Fruit fly (Drosophila melanogaster) whole organism, embryonic: Measurements from ENCODE around the gene Prosbeta6.

Source experiments
- Asciz ChIP-seq: fragments of 200-800 bp; sonication (Bioruptor generic); optimal IDR thresholded peaks from 2 replicates; lab custom pipeline; 2017; ENCODE audit warnings: missing biosample characterization, mild to moderate bottlenecking, missing genetic modification characterization, missing genetic modification reagents
- B-H2 ChIP-seq: fragments of 200-800 bp; sonication (Bioruptor generic); optimal IDR thresholded peaks from 2 replicates; lab custom pipeline; 2018; ENCODE audit warnings: missing biosample characterization, mild to moderate bottlenecking, missing genetic modification characterization
- CG10431 ChIP-seq: fragments of 200-800 bp; sonication (Bioruptor generic); optimal IDR thresholded peaks from 3 replicates; lab custom pipeline; 2018; ENCODE audit warnings: missing biosample characterization, mild to moderate bottlenecking, missing genetic modification characterization
- CG11696 ChIP-seq: fragments of 200-800 bp; sonication (Bioruptor generic); IDR thresholded peaks from 2 replicates; pipeline ENCODE4 v1.3.6; 2022; ENCODE audit warnings: missing biosample characterization, missing genetic modification characterization
- CG14014 ChIP-seq: fragments of 200-800 bp; sonication (Bioruptor generic); IDR thresholded peaks from 2 replicates; pipeline ENCODE4 v1.3.6; 2022; ENCODE audit warnings: missing biosample characterization, missing genetic modification characterization
- CG15601 ChIP-seq: fragments of 200-800 bp; sonication (Bioruptor generic); optimal IDR thresholded peaks from 3 replicates; lab custom pipeline; 2019; ENCODE audit warnings: missing biosample characterization, mild to moderate bottlenecking, missing genetic modification characterization, moderate library complexity
- CG17361 ChIP-seq: fragments of 200-800 bp; sonication (Bioruptor generic); IDR thresholded peaks from 3 replicates; pipeline ENCODE4 v1.3.6; 2022; ENCODE audit warnings: missing biosample characterization, missing genetic modification characterization
- CG18262 ChIP-seq: fragments of 200-800 bp; optimal IDR thresholded peaks from 3 replicates; lab custom pipeline; 2019; ENCODE audit warnings: missing biosample characterization, mild to moderate bottlenecking, missing genetic modification characterization, moderate library complexity
- CG18764 ChIP-seq: fragments of 200-800 bp; sonication (Bioruptor generic); optimal IDR thresholded peaks from 3 replicates; lab custom pipeline; 2016; ENCODE audit warnings: missing biosample characterization, missing genetic modification characterization
- CG34376 ChIP-seq: fragments of 200-800 bp; sonication (Bioruptor generic); optimal IDR thresholded peaks from 2 replicates; lab custom pipeline; 2018; ENCODE audit warnings: missing biosample characterization, mild to moderate bottlenecking, missing genetic modification characterization
- CG3847 ChIP-seq: fragments of 200-800 bp; sonication (Bioruptor generic); IDR thresholded peaks from 2 replicates; pipeline ENCODE4 v1.3.6; 2022; ENCODE audit warnings: missing biosample characterization, missing genetic modification characterization
- CG42726 ChIP-seq: fragments of 200-800 bp; sonication (Bioruptor generic); IDR thresholded peaks from 2 replicates; pipeline ENCODE4 v1.3.6; 2022; ENCODE audit warnings: missing biosample characterization, missing genetic modification characterization; ENCODE audit not compliant: partially characterized antibody
- CG43689 ChIP-seq: fragments of 200-800 bp; sonication (Bioruptor generic); IDR thresholded peaks from 2 replicates; pipeline ENCODE4 v1.3.6; 2022; ENCODE audit warnings: missing biosample characterization, missing genetic modification characterization
- CG5245 ChIP-seq: fragments of 200-800 bp; sonication (Bioruptor generic); optimal IDR thresholded peaks from 3 replicates; lab custom pipeline; 2016; ENCODE audit warnings: missing biosample characterization, missing genetic modification characterization
- CG7556 ChIP-seq: fragments of 200-800 bp; sonication (Bioruptor generic); optimal IDR thresholded peaks from 2 replicates; lab custom pipeline; 2017; ENCODE audit warnings: missing biosample characterization, mild to moderate bottlenecking, missing genetic modification characterization
- CG7928 ChIP-seq: fragments of 200-800 bp; sonication (Bioruptor generic); optimal IDR thresholded peaks from 2 replicates; lab custom pipeline; 2017; ENCODE audit warnings: missing biosample characterization, mild to moderate bottlenecking, missing genetic modification characterization
- CG8924 ChIP-seq: fragments of 200-800 bp; optimal IDR thresholded peaks from 3 replicates; lab custom pipeline; 2019; ENCODE audit warnings: missing biosample characterization, mild to moderate bottlenecking, missing genetic modification characterization, moderate library complexity
- CG9932 ChIP-seq: fragments of 200-800 bp; sonication (Bioruptor generic); IDR thresholded peaks from 2 replicates; pipeline ENCODE4 v1.3.6; 2022; ENCODE audit warnings: missing biosample characterization, missing genetic modification characterization
- Dbx ChIP-seq: fragments of 200-800 bp; sonication (Bioruptor generic); IDR thresholded peaks from 3 replicates; pipeline ENCODE4 v1.3.6; 2022; ENCODE audit warnings: missing biosample characterization, missing genetic modification characterization
- Dip3 ChIP-seq: fragments of 200-800 bp; sonication (Bioruptor generic); optimal IDR thresholded peaks from 3 replicates; lab custom pipeline; 2016; ENCODE audit warnings: missing biosample characterization, missing genetic modification characterization
- E2f2 ChIP-seq: fragments of 200-800 bp; sonication (Bioruptor generic); IDR thresholded peaks from 2 replicates; pipeline ENCODE4 v1.3.6; 2022; ENCODE audit warnings: missing biosample characterization, missing genetic modification characterization
- Fer2 ChIP-seq: fragments of 200-800 bp; sonication (Bioruptor generic); optimal IDR thresholded peaks from 2 replicates; lab custom pipeline; 2018; ENCODE audit warnings: missing biosample characterization, mild to moderate bottlenecking, missing genetic modification characterization, moderate library complexity
- Hr3 ChIP-seq: fragments of 200-800 bp; sonication (Bioruptor generic); optimal IDR thresholded peaks from 3 replicates; lab custom pipeline; 2016; ENCODE audit warnings: missing biosample characterization, missing genetic modification characterization
- Hsf ChIP-seq: fragments of 200-800 bp; sonication (Bioruptor generic); optimal IDR thresholded peaks from 3 replicates; lab custom pipeline; 2016; ENCODE audit warnings: missing biosample characterization, missing genetic modification characterization
- MBD-R2 ChIP-seq: fragments of 200-800 bp; sonication (Bioruptor generic); IDR thresholded peaks from 2 replicates; pipeline ENCODE4 v1.3.6; 2022; ENCODE audit warnings: missing biosample characterization, missing genetic modification characterization
- Meics ChIP-seq: fragments of 200-800 bp; sonication (Bioruptor generic); optimal IDR thresholded peaks from 2 replicates; lab custom pipeline; 2017; ENCODE audit warnings: missing biosample characterization, mild to moderate bottlenecking, missing genetic modification characterization
- NC2β ChIP-seq: fragments of 200-800 bp; sonication (Bioruptor generic); optimal IDR thresholded peaks from 2 replicates; lab custom pipeline; 2016; ENCODE audit warnings: missing biosample characterization, missing genetic modification characterization
- NfI ChIP-seq: fragments of 200-800 bp; sonication (Bioruptor generic); optimal IDR thresholded peaks from 3 replicates; lab custom pipeline; 2018; ENCODE audit warnings: missing biosample characterization, mild to moderate bottlenecking, missing genetic modification characterization, moderate library complexity
- PHDP ChIP-seq: fragments of 200-800 bp; sonication (Bioruptor generic); optimal IDR thresholded peaks from 3 replicates; lab custom pipeline; 2018; ENCODE audit warnings: missing biosample characterization, mild to moderate bottlenecking, missing genetic modification characterization, moderate library complexity
- Rfx ChIP-seq: fragments of 200-800 bp; sonication (Bioruptor generic); IDR thresholded peaks from 2 replicates; pipeline ENCODE4 v1.3.6; 2022; ENCODE audit warnings: missing biosample characterization, missing genetic modification characterization
- Sox102F ChIP-seq: fragments of 200-800 bp; sonication (Bioruptor generic); optimal IDR thresholded peaks from 2 replicates; lab custom pipeline; 2018; ENCODE audit warnings: missing biosample characterization, mild to moderate bottlenecking, missing genetic modification characterization, moderate library complexity
- Trl ChIP-seq, 3 experiments: fragments of >200 bp in 2 of 3; fragments of 200-800 bp in 1 of 3; sonication (Bioruptor generic) in 1 of 3; optimal IDR thresholded peaks; 2 replicates in 1 of 3; 3 replicates in 2 of 3; lab custom pipeline; 2016 to 2017; ENCODE audit warnings: missing biosample characterization in 1 of 3, missing genetic modification characterization in 1 of 3
- caup ChIP-seq: fragments of 200-800 bp; sonication (Bioruptor generic); optimal IDR thresholded peaks from 3 replicates; lab custom pipeline; 2017; ENCODE audit warnings: missing biosample characterization, mild to moderate bottlenecking, missing genetic modification characterization, moderate library complexity; ENCODE audit not compliant: severe bottlenecking
- croc ChIP-seq: fragments of 200-800 bp; sonication (Bioruptor generic); conservative IDR thresholded peaks from 3 replicates; pipeline ENCODE4 v1.3.6; 2022; ENCODE audit warnings: missing biosample characterization, missing genetic modification characterization
- eve ChIP-seq, 2 experiments: fragments of >200 bp; optimal IDR thresholded peaks; 2 replicates each; lab custom pipeline; 2017; ENCODE audit warnings: missing biosample characterization in 2 of 2, missing genetic modification characterization in 2 of 2
- eyg ChIP-seq: fragments of 200-800 bp; sonication (Bioruptor generic); optimal IDR thresholded peaks from 3 replicates; lab custom pipeline; 2016; ENCODE audit warnings: missing biosample characterization, missing genetic modification characterization
- grau ChIP-seq: fragments of 200-800 bp; optimal IDR thresholded peaks from 3 replicates; lab custom pipeline; 2019; ENCODE audit warnings: missing biosample characterization, mild to moderate bottlenecking, missing genetic modification characterization, moderate library complexity
- ind ChIP-seq: fragments of 200-800 bp; sonication (Bioruptor generic); optimal IDR thresholded peaks from 3 replicates; lab custom pipeline; 2016; ENCODE audit warnings: missing biosample characterization, missing genetic modification characterization
- inv ChIP-seq: fragments of 200-800 bp; sonication (Bioruptor generic); IDR thresholded peaks from 2 replicates; pipeline ENCODE4 v1.3.6; 2022; ENCODE audit warnings: missing biosample characterization, missing genetic modification characterization; ENCODE audit not compliant: partially characterized antibody
- luna ChIP-seq: fragments of 200-800 bp; sonication (Bioruptor generic); optimal IDR thresholded peaks from 2 replicates; lab custom pipeline; 2016; ENCODE audit warnings: missing biosample characterization, missing genetic modification characterization
- maf-S ChIP-seq: fragments of 200-800 bp; sonication (Bioruptor generic); optimal IDR thresholded peaks from 2 replicates; lab custom pipeline; 2016; ENCODE audit warnings: missing biosample characterization, missing genetic modification characterization
- onecut ChIP-seq: fragments of 200-800 bp; sonication (Bioruptor generic); IDR thresholded peaks from 2 replicates; pipeline ENCODE4 v1.3.6; 2022; ENCODE audit warnings: missing biosample characterization, missing genetic modification characterization
- pb ChIP-seq: fragments of 200-800 bp; sonication (Bioruptor generic); optimal IDR thresholded peaks from 3 replicates; lab custom pipeline; 2016; ENCODE audit warnings: missing biosample characterization, missing genetic modification characterization
- pfk ChIP-seq: fragments of 200-800 bp; sonication (Bioruptor generic); optimal IDR thresholded peaks from 2 replicates; lab custom pipeline; 2018; ENCODE audit warnings: missing biosample characterization, mild to moderate bottlenecking, missing genetic modification characterization, moderate library complexity
- sd ChIP-seq: fragments of 200-800 bp; sonication (Bioruptor generic); optimal IDR thresholded peaks from 3 replicates; lab custom pipeline; 2018; ENCODE audit warnings: missing biosample characterization, mild to moderate bottlenecking, missing genetic modification characterization, moderate library complexity
- slp2 ChIP-seq: fragments of 200-800 bp; sonication (Bioruptor generic); optimal IDR thresholded peaks from 2 replicates; lab custom pipeline; 2016; ENCODE audit warnings: missing biosample characterization, missing genetic modification characterization
- sna ChIP-seq: fragments of 200-800 bp; sonication (Bioruptor generic); IDR thresholded peaks from 2 replicates; pipeline ENCODE4 v1.3.6; 2022; ENCODE audit warnings: missing biosample characterization, missing genetic modification characterization; ENCODE audit not compliant: partially characterized antibody
- unc-4 ChIP-seq: fragments of 200-800 bp; sonication (Bioruptor generic); IDR thresholded peaks from 2 replicates; pipeline ENCODE4 v1.3.6; 2022; ENCODE audit warnings: missing biosample characterization, missing genetic modification characterization; ENCODE audit not compliant: partially characterized antibody
- wdn ChIP-seq: fragments of 200-800 bp; sonication (Bioruptor generic); IDR thresholded peaks from 2 replicates; pipeline ENCODE4 v1.3.6; 2022; ENCODE audit warnings: missing biosample characterization, missing genetic modification characterization
- zf30C ChIP-seq: fragments of 200-800 bp; sonication (Bioruptor generic); optimal IDR thresholded peaks from 3 replicates; lab custom pipeline; 2018; ENCODE audit warnings: missing biosample characterization, mild to moderate bottlenecking, missing genetic modification characterization

Gene Prosbeta6

dm6 chr3L:16615132-16615709, 5.0 kb upstream of the Prosbeta6 start, which contains the start of gene Mo25 (continued):
- peak; percentile 60 for TF ChIP-seq CG15601 (tag; lab: Kevin White, UChicago)
- no peak for TF ChIP-seq eve (GFP tag; optimal IDR thresholded peaks at IDR 0.05; lab: Kevin White, UChicago)
- TF ChIP-seq Hr3 (GFP tag; lab: Kevin White, UChicago): peak; percentile 42
- no peak for TF ChIP-seq croc
- TF ChIP-seq eyg: no peak
- peak; percentile 81 for TF ChIP-seq unc-4 (GFP tag; lab: Robert Waterston, UW)
- peak; percentile 46 for TF ChIP-seq NfI (GFP tag; lab: Kevin White, UChicago)
- peak; percentile 78 for TF ChIP-seq B-H2 (GFP tag; lab: Kevin White, UChicago)
- TF ChIP-seq Hsf (GFP tag; lab: Kevin White, UChicago): no peak
- TF ChIP-seq CG3847 (GFP tag; lab: Robert Waterston, UW): peak; percentile 71
- TF ChIP-seq CG7556 (GFP tag; lab: Kevin White, UChicago): peak; percentile 29
- TF ChIP-seq luna: no peak
- TF ChIP-seq CG18262 (tag; lab: Kevin White, UChicago): peak; percentile 34
- TF ChIP-seq CG9932 (GFP tag; lab: Robert Waterston, UW): peak; percentile 77
- no peak for TF ChIP-seq Sox102F (GFP tag; lab: Kevin White, UChicago)
- TF ChIP-seq zf30C (GFP tag; lab: Kevin White, UChicago): no peak
- TF ChIP-seq Dip3 (GFP tag; lab: Kevin White, UChicago): peak; percentile 21
- peak; percentile 33 for TF ChIP-seq Asciz (GFP tag; lab: Kevin White, UChicago)
- TF ChIP-seq PHDP (tag; lab: Kevin White, UChicago): peak; percentile 35
- TF ChIP-seq CG5245 (GFP tag; lab: Kevin White, UChicago): peak; percentile 18
- no peak for TF ChIP-seq pb (GFP tag; lab: Kevin White, UChicago)
- peak; percentile 60 for TF ChIP-seq inv
- peak; percentile 50; the same call in 2 of the 3 replicates for TF ChIP-seq CG17361
- TF ChIP-seq maf-S (GFP tag; lab: Kevin White, UChicago): no peak
- peak; percentile 86 for TF ChIP-seq E2f2 (GFP tag; lab: Robert Waterston, UW)
- TF ChIP-seq CG10431 (GFP tag; lab: Kevin White, UChicago): peak; percentile 26
- TF ChIP-seq Dbx: peak; percentile 74; the same call in 2 of the 3 replicates
- TF ChIP-seq NC2β (GFP tag; lab: Kevin White, UChicago): no peak
- peak; percentile 40 for TF ChIP-seq ind (GFP tag; lab: Kevin White, UChicago)
- TF ChIP-seq Trl (optimal IDR thresholded peaks at IDR 0.05; lab: Kevin White, UChicago): no peak
- no peak for TF ChIP-seq Trl (GFP tag; optimal IDR thresholded peaks at IDR 0.05; lab: Kevin White, UChicago)
- peak; percentile 34 for TF ChIP-seq Meics (GFP tag; lab: Kevin White, UChicago)
- TF ChIP-seq Rfx (GFP tag; lab: Robert Waterston, UW): peak; percentile 77
- TF ChIP-seq grau (tag; lab: Kevin White, UChicago): peak; percentile 50
- TF ChIP-seq MBD-R2 (GFP tag; lab: Robert Waterston, UW): peak; percentile 86
- peak; percentile 43 for TF ChIP-seq caup
- TF ChIP-seq pfk: peak; percentile 23
- peak; percentile 64 for TF ChIP-seq sna
- peak; percentile 20 for TF ChIP-seq CG18764 (GFP tag; lab: Kevin White, UChicago)
- no peak for TF ChIP-seq wdn (GFP tag; lab: Robert Waterston, UW)
- peak; percentile 13; the same call in 1 of the 2 replicates for TF ChIP-seq CG14014
- TF ChIP-seq CG11696: no peak
- peak; percentile 93 for TF ChIP-seq CG7928
- TF ChIP-seq CG34376 (GFP tag; lab: Kevin White, UChicago): peak; percentile 18
- no peak for TF ChIP-seq slp2 (GFP tag; lab: Kevin White, UChicago)
- peak; percentile 10 for TF ChIP-seq Fer2 (tag; lab: Kevin White, UChicago)
- no peak for TF ChIP-seq sd (tag; lab: Kevin White, UChicago)
- peak; percentile 47; the same call in 1 of the 2 replicates for TF ChIP-seq CG42726 (GFP tag; lab: Robert Waterston, UW)
- TF ChIP-seq CG8924 (tag; lab: Kevin White, UChicago): peak; percentile 51
- TF ChIP-seq CG43689 (GFP tag; lab: Robert Waterston, UW): no peak
- TF ChIP-seq onecut (GFP tag; lab: Robert Waterston, UW): peak; percentile 29; the same call in 1 of the 2 replicates
